Worm (Caenorhabditis elegans) whole organism, late embryonic: ENCODE results near the gene F13D12.10.

Source experiments
- ama-1 ChIP-seq: fragments of 150-350 bp; optimal IDR thresholded peaks from 2 replicates; lab custom pipeline; 2014
- ceh-14 ChIP-seq: sonication (generic microtip); optimal IDR thresholded peaks from 2 replicates; lab custom pipeline; 2016; ENCODE audit warnings: missing genotype, missing genetic modification characterization, missing compliant biosample characterization
- ceh-48 ChIP-seq: sonication (generic microtip); optimal IDR thresholded peaks from 2 replicates; lab custom pipeline; 2016; ENCODE audit warnings: missing genetic modification characterization, inconsistent platforms, missing compliant biosample characterization
- ceh-9 ChIP-seq: sonication (generic microtip); optimal IDR thresholded peaks from 2 replicates; lab custom pipeline; 2016; ENCODE audit warnings: mild to moderate bottlenecking, missing genetic modification characterization, inconsistent platforms, missing compliant biosample characterization
- dve-1 ChIP-seq: sonication (generic microtip); optimal IDR thresholded peaks from 2 replicates; lab custom pipeline; 2017; ENCODE audit warnings: antibody characterized with exemption, mild to moderate bottlenecking, missing genetic modification characterization, missing compliant biosample characterization
- elt-2 ChIP-seq: sonication (generic microtip); optimal IDR thresholded peaks from 2 replicates; lab custom pipeline; 2016; ENCODE audit warnings: missing genetic modification reagents, missing genetic modification characterization, missing compliant biosample characterization
- elt-4 ChIP-seq: sonication (generic microtip); optimal IDR thresholded peaks from 2 replicates; lab custom pipeline; 2016; ENCODE audit warnings: missing genetic modification characterization, missing compliant biosample characterization
- fax-1 ChIP-seq: sonication (generic microtip); optimal IDR thresholded peaks from 2 replicates; lab custom pipeline; 2016; ENCODE audit warnings: missing genotype, missing genetic modification characterization, missing compliant biosample characterization
- fkh-10 ChIP-seq: fragments of 150-350 bp; optimal IDR thresholded peaks from 2 replicates; lab custom pipeline; 2014; ENCODE audit warnings: missing biosample characterization, missing genetic modification reagents, missing genetic modification characterization
- nfya-1 ChIP-seq: sonication (generic microtip); optimal IDR thresholded peaks from 2 replicates; lab custom pipeline; 2017; ENCODE audit warnings: missing genetic modification characterization, mild to moderate bottlenecking, missing compliant biosample characterization, antibody characterized with exemption, moderate library complexity
- ref-2 ChIP-seq: sonication (generic microtip); optimal IDR thresholded peaks from 2 replicates; lab custom pipeline; 2016; ENCODE audit warnings: missing genetic modification characterization, missing compliant biosample characterization
- tbx-2 ChIP-seq: sonication (generic microtip); optimal IDR thresholded peaks from 2 replicates; lab custom pipeline; 2016; ENCODE audit warnings: missing genetic modification characterization, missing compliant biosample characterization
- ttx-3 ChIP-seq: sonication (generic microtip); optimal IDR thresholded peaks from 2 replicates; lab custom pipeline; 2016; ENCODE audit warnings: missing genetic modification reagents, missing genetic modification characterization, missing compliant biosample characterization
- zip-5 ChIP-seq: sonication (generic microtip); optimal IDR thresholded peaks from 2 replicates; lab custom pipeline; 2016; ENCODE audit warnings: missing genetic modification characterization, missing compliant biosample characterization

DNA sequence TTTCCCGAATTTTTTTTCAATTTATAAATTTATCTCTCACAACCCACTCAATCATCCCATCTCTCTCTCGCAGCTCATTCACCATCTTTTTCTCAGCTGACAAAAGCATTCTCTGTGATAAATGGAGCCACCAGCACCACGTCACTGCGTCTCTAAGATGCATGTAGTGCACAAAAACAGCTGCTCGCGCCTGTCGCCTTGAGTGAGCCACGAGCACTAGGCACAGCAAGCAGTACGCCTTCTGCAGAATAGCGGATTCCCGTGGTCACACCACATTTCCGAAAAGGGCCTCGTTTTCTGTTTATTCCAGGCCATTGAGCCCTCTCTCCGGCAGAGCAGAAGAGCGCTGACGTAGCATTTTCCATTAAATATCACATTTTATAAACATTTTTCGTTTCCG, at the start of gene F13D12.10:
- TF ChIP-seq ref-2 (no peak), nfya-1 (tag; lab: Kevin White, UChicago) (no peak), ceh-9 (tag; lab: Kevin White, UChicago) (no peak), tbx-2 (tag; lab: Kevin White, UChicago) (no peak), zip-5 (tag; lab: Kevin White, UChicago) (no peak), elt-4 (tag; lab: Kevin White, UChicago) (no peak), fax-1 (tag; lab: Kevin White, UChicago) (no peak), ceh-14 (tag; lab: Kevin White, UChicago) (no peak), ceh-48 (tag; lab: Kevin White, UChicago) (no peak), elt-2 (tag; lab: Kevin White, UChicago) (no peak), ama-1 (lab: Kevin White, UChicago) (no peak), fkh-10 (GFP tag; lab: Kevin White, UChicago) (no peak), dve-1 (tag; lab: Kevin White, UChicago) (no peak), ttx-3 (tag; lab: Kevin White, UChicago) (no peak)
